Fruit fly (Drosophila melanogaster): ENCODE results near the gene CG14556.
A peak's percentile ranks its signal among the peaks of the same experiment; 100 is the strongest.

CG14556 gene

dm6 chr3R:26105924-26106494 is 20.4 kb upstream of the CG14556 start (continued):
- TF ChIP-seq Ravus (GFP tag; IDR thresholded peaks at IDR 0.05) (peak; percentile 56), tna (GFP tag; IDR thresholded peaks at IDR 0.05; ENCODE audit: partially characterized antibody) (no peak), tin (GFP tag; optimal IDR thresholded peaks at IDR 0.05) (peak; percentile 8), CG1233 (GFP tag; optimal IDR thresholded peaks at IDR 0.05) (peak; percentile 8), zfh2 (GFP tag; optimal IDR thresholded peaks at IDR 0.05) (no peak), Taf1 (GFP tag; IDR thresholded peaks at IDR 0.05) (peak; percentile 81), CG16863 (GFP tag; optimal IDR thresholded peaks at IDR 0.05) (no peak), Xbp1 (GFP tag; optimal IDR thresholded peaks at IDR 0.05) (peak; percentile 43), CG11247 (GFP tag; IDR thresholded peaks at IDR 0.05) (peak; percentile 82), CG7372 (GFP tag; IDR thresholded peaks at IDR 0.05) (0 out of 2 replicates have a peak, but pooled peaks have one; percentile 36), H15 (GFP tag; IDR thresholded peaks at IDR 0.05) (peak; percentile 59; the same call in 1 of the 3 replicates), CG6689 (GFP tag; IDR thresholded peaks at IDR 0.05) (peak; percentile 66), BtbVII (GFP tag; optimal IDR thresholded peaks at IDR 0.05) (peak; percentile 73), Nf-YA (GFP tag; IDR thresholded peaks at IDR 0.05) (peak; percentile 67), CG7839 (tag; optimal IDR thresholded peaks at IDR 0.05) (peak; percentile 67), CG2889 (GFP tag; IDR thresholded peaks at IDR 0.05) (no peak), slp2 (GFP tag; optimal IDR thresholded peaks at IDR 0.05) (no peak), CG4404 (GFP tag; IDR thresholded peaks at IDR 0.05) (peak; percentile 65), CG11560 (tag; IDR thresholded peaks at IDR 0.05) (peak; percentile 9; the same call in 1 of the 3 replicates), CG3847 (GFP tag; IDR thresholded peaks at IDR 0.05) (peak; percentile 70), yki (optimal IDR thresholded peaks at IDR 0.05) (no peak), CG7556 (GFP tag; optimal IDR thresholded peaks at IDR 0.05) (peak; percentile 26), Dp (GFP tag; optimal IDR thresholded peaks at IDR 0.05) (no peak), Atf-2 (GFP tag; optimal IDR thresholded peaks at IDR 0.05) (no peak), ttk (GFP tag; IDR thresholded peaks at IDR 0.05) (peak; percentile 82), klu (GFP tag; IDR thresholded peaks at IDR 0.05) (peak; percentile 64), CG18619 (GFP tag; optimal IDR thresholded peaks at IDR 0.05) (peak; percentile 23), CG15696 (tag; optimal IDR thresholded peaks at IDR 0.05) (no peak), Atf3 (GFP tag; optimal IDR thresholded peaks at IDR 0.05) (no peak), ftz-f1 (GFP tag; optimal IDR thresholded peaks at IDR 0.05) (no peak), CG3726 (GFP tag; IDR thresholded peaks at IDR 0.05) (no peak), CG6765 (GFP tag; optimal IDR thresholded peaks at IDR 0.05) (peak; percentile 73), pho (GFP tag; optimal IDR thresholded peaks at IDR 0.05) (no peak), vvl (GFP tag; IDR thresholded peaks at IDR 0.05) (peak; percentile 92), CG6175 (GFP tag; IDR thresholded peaks at IDR 0.05) (peak; percentile 71; the same call in 1 of the 3 replicates), CG17385 (GFP tag; optimal IDR thresholded peaks at IDR 0.05) (peak; percentile 46), Doc3 (GFP tag; IDR thresholded peaks at IDR 0.05; ENCODE audit: partially characterized antibody) (no peak), kay (GFP tag; optimal IDR thresholded peaks at IDR 0.05) (no peak), CG10543 (GFP tag; optimal IDR thresholded peaks at IDR 0.05) (peak; percentile 58), vnd (GFP tag; IDR thresholded peaks at IDR 0.05; ENCODE audit: partially characterized antibody) (no peak), ssp (GFP tag; IDR thresholded peaks at IDR 0.05) (peak; percentile 33; the same call in 1 of the 2 replicates), sisA (GFP tag; IDR thresholded peaks at IDR 0.05) (peak; percentile 69), row (GFP tag; IDR thresholded peaks at IDR 0.05) (peak; percentile 77), p53 (GFP tag; optimal IDR thresholded peaks at IDR 0.05) (no peak), CG5180 (GFP tag; optimal IDR thresholded peaks at IDR 0.05) (no peak), CG2120 (GFP tag; optimal IDR thresholded peaks at IDR 0.05) (peak; percentile 38), CG12769 (tag; optimal IDR thresholded peaks at IDR 0.05) (peak; percentile 97), CG6654 (GFP tag; optimal IDR thresholded peaks at IDR 0.05) (peak; percentile 16), gsb (GFP tag; IDR thresholded peaks at IDR 0.05) (peak; percentile 72; the same call in 1 of the 2 replicates), Hr78 (GFP tag; optimal IDR thresholded peaks at IDR 0.05) (peak in 1 of 2 experiments; percentile 2), nmo (GFP tag; optimal IDR thresholded peaks at IDR 0.05) (peak; percentile 54)

Measured in whole organism, embryonic.